Fruit fly (Drosophila melanogaster) whole organism, embryonic: Measurements from ENCODE around the gene CG14915.

Source experiments
- CG11695 ChIP-seq: fragments of 200-800 bp; sonication (Bioruptor generic); IDR thresholded peaks from 3 replicates; pipeline ENCODE4 v1.3.6; 2022; ENCODE audit warnings: missing biosample characterization, missing genetic modification characterization
- CG12104 ChIP-seq: fragments of 200-800 bp; sonication (Bioruptor generic); optimal IDR thresholded peaks from 3 replicates; lab custom pipeline; 2016; ENCODE audit warnings: missing biosample characterization, missing genetic modification characterization
- CG12299 ChIP-seq: fragments of 200-800 bp; sonication (Bioruptor generic); optimal IDR thresholded peaks from 2 replicates; lab custom pipeline; 2018; ENCODE audit warnings: missing biosample characterization, mild to moderate bottlenecking, missing genetic modification characterization
- CG12391 ChIP-seq: fragments of 200-800 bp; sonication (Bioruptor generic); optimal IDR thresholded peaks from 3 replicates; lab custom pipeline; 2018; ENCODE audit warnings: missing biosample characterization, mild to moderate bottlenecking, missing genetic modification characterization, moderate library complexity
- CG14441 ChIP-seq: fragments of 200-800 bp; sonication (Bioruptor generic); IDR thresholded peaks from 2 replicates; pipeline ENCODE4 v1.3.6; 2022; ENCODE audit warnings: missing biosample characterization, missing genetic modification characterization
- CG4730 ChIP-seq: fragments of 200-800 bp; sonication (Bioruptor generic); IDR thresholded peaks from 2 replicates; pipeline ENCODE4 v1.3.6; 2022; ENCODE audit warnings: missing biosample characterization, missing genetic modification characterization
- CG9932 ChIP-seq: fragments of 200-800 bp; sonication (Bioruptor generic); IDR thresholded peaks from 2 replicates; pipeline ENCODE4 v1.3.6; 2022; ENCODE audit warnings: missing biosample characterization, missing genetic modification characterization
- D19B ChIP-seq: fragments of 200-800 bp; sonication (Bioruptor generic); optimal IDR thresholded peaks from 2 replicates; lab custom pipeline; 2017; ENCODE audit warnings: missing biosample characterization, mild to moderate bottlenecking, missing genetic modification characterization
- Dref ChIP-seq: fragments of 200-800 bp; sonication (Bioruptor generic); IDR thresholded peaks from 2 replicates; pipeline ENCODE4 v1.3.6; 2022; ENCODE audit warnings: missing biosample characterization, missing genetic modification characterization
- Drgx ChIP-seq: fragments of 200-800 bp; sonication (Bioruptor generic); IDR thresholded peaks from 2 replicates; pipeline ENCODE4 v1.3.6; 2022; ENCODE audit warnings: missing biosample characterization, missing genetic modification characterization
- Ets65A ChIP-seq: fragments of 200-800 bp; sonication (Bioruptor generic); peaks from one replicate; lab custom pipeline; 2016; ENCODE audit warnings: missing biosample characterization, missing genetic modification characterization
- HLHmδ ChIP-seq: fragments of 200-800 bp; sonication (Bioruptor generic); optimal IDR thresholded peaks from 2 replicates; lab custom pipeline; 2018; ENCODE audit warnings: missing biosample characterization, mild to moderate bottlenecking, missing genetic modification characterization, moderate library complexity
- Hr3 ChIP-seq: fragments of 200-800 bp; sonication (Bioruptor generic); optimal IDR thresholded peaks from 3 replicates; lab custom pipeline; 2016; ENCODE audit warnings: missing biosample characterization, missing genetic modification characterization
- Hr39 ChIP-seq: fragments of >200 bp; optimal IDR thresholded peaks from 2 replicates; lab custom pipeline; 2017
- Jarid2 ChIP-seq: fragments of 200-800 bp; sonication (Bioruptor generic); optimal IDR thresholded peaks from 3 replicates; lab custom pipeline; 2017; ENCODE audit warnings: mild to moderate bottlenecking, missing biosample characterization, missing genetic modification reagents, missing genetic modification characterization
- Mad ChIP-seq: fragments of 200-800 bp; sonication (Bioruptor generic); optimal IDR thresholded peaks from 2 replicates; lab custom pipeline; 2016; ENCODE audit warnings: missing biosample characterization, missing genetic modification characterization
- Med ChIP-seq: fragments of 200-800 bp; sonication (Bioruptor generic); peaks from one replicate; lab custom pipeline; 2016; ENCODE audit warnings: missing biosample characterization, missing genetic modification characterization, mild to moderate bottlenecking, inconsistent platforms, moderate library complexity
- Tbp ChIP-seq: fragments of >200 bp; optimal IDR thresholded peaks from 2 replicates; lab custom pipeline; 2018; ENCODE audit warnings: missing biosample characterization, missing genetic modification characterization
- bsh ChIP-seq, 2 experiments: fragments of 200-800 bp; sonication (Bioruptor generic); optimal IDR thresholded peaks; 2 replicates each; lab custom pipeline; 2017 to 2018; ENCODE audit warnings: mild to moderate bottlenecking in 2 of 2, missing biosample characterization in 2 of 2, missing genetic modification characterization in 2 of 2, moderate library complexity in 1 of 2
- danr ChIP-seq: fragments of 200-800 bp; sonication (Bioruptor generic); IDR thresholded peaks from 2 replicates; pipeline ENCODE4 v1.3.6; 2022; ENCODE audit warnings: missing biosample characterization, missing genetic modification characterization
- ftz-f1 ChIP-seq: fragments of 200-800 bp; sonication (Bioruptor generic); optimal IDR thresholded peaks from 2 replicates; lab custom pipeline; 2016; ENCODE audit warnings: missing biosample characterization, missing genetic modification characterization
- gcm ChIP-seq: fragments of 200-800 bp; sonication (Bioruptor generic); optimal IDR thresholded peaks from 2 replicates; lab custom pipeline; 2019; ENCODE audit warnings: missing biosample characterization, mild to moderate bottlenecking, missing genetic modification characterization, moderate library complexity
- gt ChIP-seq: fragments of 200-800 bp; sonication (Bioruptor generic); IDR thresholded peaks from 2 replicates; pipeline ENCODE4 v1.3.6; 2022; ENCODE audit warnings: missing biosample characterization, missing genetic modification characterization
- nom ChIP-seq: fragments of 200-800 bp; sonication (Bioruptor generic); optimal IDR thresholded peaks from 2 replicates; lab custom pipeline; 2017; ENCODE audit warnings: missing biosample characterization, missing genetic modification characterization, mild to moderate bottlenecking, moderate library complexity, missing genetic modification reagents
- phol ChIP-seq: fragments of 200-800 bp; sonication (Bioruptor generic); optimal IDR thresholded peaks from 3 replicates; lab custom pipeline; 2018; ENCODE audit warnings: missing biosample characterization, mild to moderate bottlenecking, missing genetic modification characterization, moderate library complexity
- prd ChIP-seq, 3 experiments: fragments of >200 bp in 2 of 3; fragments of 200-800 bp in 1 of 3; sonication (Bioruptor generic) in 1 of 3; optimal IDR thresholded peaks in 2 of 3; IDR thresholded peaks in 1 of 3; 2 replicates in 2 of 3; 3 replicates in 1 of 3; pipeline versions ENCODE4 v1.3.6 to Lab custom; 2017 to 2022; ENCODE audit warnings: missing biosample characterization in 1 of 3, missing genetic modification characterization in 1 of 3
- psq ChIP-seq: fragments of 200-800 bp; sonication (Bioruptor generic); optimal IDR thresholded peaks from 2 replicates; lab custom pipeline; 2017; ENCODE audit warnings: missing biosample characterization, missing genetic modification characterization
- sd ChIP-seq: fragments of 200-800 bp; sonication (Bioruptor generic); optimal IDR thresholded peaks from 3 replicates; lab custom pipeline; 2018; ENCODE audit warnings: missing biosample characterization, mild to moderate bottlenecking, missing genetic modification characterization, moderate library complexity
- sens ChIP-seq: fragments of 200-800 bp; sonication (Bioruptor generic); peaks from one replicate; lab custom pipeline; 2016; ENCODE audit warnings: missing biosample characterization, missing genetic modification characterization
- shn ChIP-seq: fragments of 200-800 bp; sonication (Bioruptor generic); optimal IDR thresholded peaks from 3 replicates; lab custom pipeline; 2016; ENCODE audit warnings: missing biosample characterization, missing genetic modification characterization
- sisA ChIP-seq: fragments of 200-800 bp; sonication (Bioruptor generic); IDR thresholded peaks from 2 replicates; pipeline ENCODE4 v1.3.6; 2022; ENCODE audit warnings: missing biosample characterization, missing genetic modification characterization
- slbo ChIP-seq: fragments of 200-800 bp; sonication (Bioruptor generic); IDR thresholded peaks from 2 replicates; pipeline ENCODE4 v1.3.6; 2022; ENCODE audit warnings: missing biosample characterization, missing genetic modification characterization
- tll ChIP-seq, 2 experiments: fragments of 200-800 bp in 1 of 2; fragments of >200 bp in 1 of 2; sonication (Bioruptor generic) in 1 of 2; optimal IDR thresholded peaks; 2 replicates each; lab custom pipeline; 2017 to 2019; ENCODE audit warnings: missing biosample characterization in 2 of 2, missing genetic modification characterization in 2 of 2, mild to moderate bottlenecking in 1 of 2, moderate library complexity in 1 of 2
- trh ChIP-seq: fragments of 200-800 bp; sonication (Bioruptor generic); optimal IDR thresholded peaks from 2 replicates; lab custom pipeline; 2016; ENCODE audit warnings: missing biosample characterization, missing genetic modification characterization
- vvl ChIP-seq: fragments of 200-800 bp; sonication (Bioruptor generic); IDR thresholded peaks from 2 replicates; pipeline ENCODE4 v1.3.6; 2022; ENCODE audit warnings: missing biosample characterization, missing genetic modification characterization
- zen ChIP-seq: fragments of 200-800 bp; sonication (Bioruptor generic); optimal IDR thresholded peaks from 3 replicates; lab custom pipeline; 2018; ENCODE audit warnings: missing biosample characterization, mild to moderate bottlenecking, missing genetic modification characterization, moderate library complexity

The CG14915 gene

dm6 chr2L:11070862-11071261 is at the start of gene CG14915:
Gene CG14915, plus strand, starts transcription at chr2L:11071027.
- TF ChIP-seq sisA (no peak), vvl (no peak), zen (tag; lab: Kevin White, UChicago) (peak; percentile 84), tll (GFP tag; optimal IDR thresholded peaks at IDR 0.05; lab: Kevin White, UChicago) (peak in 1 of 2 experiments; percentile 51)

dm6 chr2L:11021606-11022005 is 49.2 kb upstream of the CG14915 start:
- TF ChIP-seq Ets65A = peak; percentile 11
- peak; percentile 61 for TF ChIP-seq D19B (GFP tag; lab: Kevin White, UChicago)
- TF ChIP-seq Hr39 (lab: Kevin White, UChicago) = no peak
- no peak for TF ChIP-seq gcm (GFP tag; lab: Kevin White, UChicago)
- no peak for TF ChIP-seq HLHmδ

- TF ChIP-seq Mad (GFP tag; lab: Kevin White, UChicago) = no peak
- TF ChIP-seq slbo (GFP tag; lab: Robert Waterston, UW) = no peak
- TF ChIP-seq ftz-f1 (GFP tag; lab: Kevin White, UChicago) = no peak
- TF ChIP-seq prd (optimal IDR thresholded peaks at IDR 0.05; lab: Kevin White, UChicago) = no peak
- TF ChIP-seq prd (GFP tag; IDR thresholded peaks at IDR 0.05; lab: Robert Waterston, UW) = peak; percentile 21; the same call in 1 of the 3 replicates
- TF ChIP-seq sens (GFP tag; lab: Kevin White, UChicago) = peak; percentile 60
- TF ChIP-seq phol = no peak
- TF ChIP-seq Med (GFP tag; lab: Kevin White, UChicago) = peak; percentile 39
- no peak for TF ChIP-seq gt
These were observed 48.0 kb upstream of the CG14915 start for dm6 chr2L:11022804-11023203.

dm6 chr2L:11023875-11024274 is 47.0 kb upstream of the CG14915 start:
- no peak for TF ChIP-seq Hr3 (GFP tag; lab: Kevin White, UChicago)
- no peak for TF ChIP-seq CG11695 (GFP tag; lab: Robert Waterston, UW)
- TF ChIP-seq CG14441 = no peak
- TF ChIP-seq shn (GFP tag; lab: Kevin White, UChicago) = no peak
- no peak for TF ChIP-seq CG12299
- no peak for TF ChIP-seq trh
- no peak for TF ChIP-seq CG12391 (tag; lab: Kevin White, UChicago)
- TF ChIP-seq Drgx (GFP tag; lab: Robert Waterston, UW) = no peak
- TF ChIP-seq CG4730 (GFP tag; lab: Robert Waterston, UW) = no peak
- no peak for TF ChIP-seq CG9932 (GFP tag; lab: Robert Waterston, UW)
- TF ChIP-seq Dref (GFP tag; lab: Robert Waterston, UW) = no peak
- no peak for TF ChIP-seq danr (GFP tag; lab: Robert Waterston, UW)
- TF ChIP-seq Tbp = no peak
- TF ChIP-seq sd (tag; lab: Kevin White, UChicago) = no peak
- no peak for TF ChIP-seq CG12104

- TF ChIP-seq Jarid2 (no peak), psq (GFP tag; lab: Kevin White, UChicago) (no peak), bsh (GFP tag; optimal IDR thresholded peaks at IDR 0.05; lab: Kevin White, UChicago) (peak in 1 of 2 experiments; percentile 28), nom (peak; percentile 26)
These were observed 43.6 kb upstream of the CG14915 start for dm6 chr2L:11027213-11027612.
